Worm (Caenorhabditis elegans) whole organism, L1 larva: ENCODE data around the gene C08G5.6.
A peak's percentile ranks its signal among the peaks of the same experiment; 100 is the strongest.

Source experiments
- C04F5.9 ChIP-seq: sonication (generic microtip); optimal IDR thresholded peaks from 2 replicates; lab custom pipeline; 2016; ENCODE audit warnings: missing genetic modification characterization, missing compliant biosample characterization
- C34B4.2 ChIP-seq: sonication (generic microtip); optimal IDR thresholded peaks from 2 replicates; lab custom pipeline; 2017; ENCODE audit warnings: mild to moderate bottlenecking, missing genetic modification characterization, missing compliant biosample characterization
- aha-1 ChIP-seq: fragments of 150-350 bp; optimal IDR thresholded peaks from 2 replicates; lab custom pipeline; 2014; ENCODE audit warnings: missing biosample characterization, missing genetic modification characterization
- alr-1 ChIP-seq: fragments of 200-800 bp; sonication (Bioruptor generic); optimal IDR thresholded peaks from 2 replicates; lab custom pipeline; 2018; ENCODE audit warnings: borderline replicate concordance, mild to moderate bottlenecking, missing genetic modification characterization, missing compliant biosample characterization
- ama-1 ChIP-seq: fragments of 150-350 bp; optimal IDR thresholded peaks from 2 replicates; lab custom pipeline; 2014
- blmp-1 ChIP-seq: fragments of 150-350 bp; optimal IDR thresholded peaks from 2 replicates; lab custom pipeline; 2014; ENCODE audit warnings: missing biosample characterization, missing genetic modification characterization
- ceh-8 ChIP-seq: fragments of 200-800 bp; sonication (Bioruptor generic); optimal IDR thresholded peaks from 2 replicates; lab custom pipeline; 2018; ENCODE audit warnings: mild to moderate bottlenecking, missing genetic modification characterization, moderate library complexity, missing compliant biosample characterization
- ceh-88 ChIP-seq: fragments of 200-800 bp; sonication (Bioruptor generic); IDR thresholded peaks from 2 replicates; pipeline ENCODE4 v1.3.6; 2022; ENCODE audit warnings: missing genetic modification characterization, missing compliant biosample characterization
- ces-1 ChIP-seq: fragments of 150-350 bp; optimal IDR thresholded peaks from 2 replicates; lab custom pipeline; 2014; ENCODE audit warnings: missing biosample characterization, missing genetic modification reagents, missing genetic modification characterization
- efl-1 ChIP-seq, 4 experiments: fragments of 150-350 bp; optimal IDR thresholded peaks in 3 of 4; peaks in 1 of 4; 1 replicate in 1 of 4; 2 replicates in 3 of 4; lab custom pipeline; 2014; ENCODE audit warnings: missing biosample characterization in 2 of 4, missing genetic modification characterization in 2 of 4, missing genetic modification reagents in 2 of 4
- efl-3 ChIP-seq: fragments of 200-800 bp; sonication (Bioruptor generic); optimal IDR thresholded peaks from 2 replicates; lab custom pipeline; 2018; ENCODE audit warnings: mild to moderate bottlenecking, missing genetic modification characterization, missing compliant biosample characterization
- egl-13 ChIP-seq: sonication (generic microtip); optimal IDR thresholded peaks from 2 replicates; lab custom pipeline; 2016; ENCODE audit warnings: missing genotype, missing genetic modification reagents, missing genetic modification characterization, missing compliant biosample characterization
- ets-5 ChIP-seq: fragments of 200-800 bp; sonication (Bioruptor generic); IDR thresholded peaks from 2 replicates; pipeline ENCODE4 v1.3.6; 2022; ENCODE audit warnings: missing genetic modification characterization, missing compliant biosample characterization
- fkh-4 ChIP-seq: sonication (generic microtip); optimal IDR thresholded peaks from 2 replicates; lab custom pipeline; 2016; ENCODE audit warnings: missing compliant biosample characterization, missing genetic modification characterization, borderline replicate concordance
- hlh-17 ChIP-seq: fragments of 200-800 bp; sonication (Bioruptor generic); optimal IDR thresholded peaks from 2 replicates; lab custom pipeline; 2018; ENCODE audit warnings: missing genetic modification characterization, mild to moderate bottlenecking, missing compliant biosample characterization, moderate library complexity, borderline replicate concordance
- hpl-2 ChIP-seq: fragments of 150-350 bp; optimal IDR thresholded peaks from 2 replicates; lab custom pipeline; 2014; ENCODE audit warnings: missing biosample characterization, missing genetic modification reagents, missing genetic modification characterization
- irx-1 ChIP-seq: sonication (generic microtip); optimal IDR thresholded peaks from 2 replicates; lab custom pipeline; 2016; ENCODE audit warnings: missing genetic modification characterization, missing compliant biosample characterization
- isw-1 ChIP-seq: fragments of 200-800 bp; sonication (Bioruptor generic); IDR thresholded peaks from 2 replicates; pipeline ENCODE4 v1.3.6; 2022; ENCODE audit warnings: missing genetic modification characterization, missing compliant biosample characterization
- jun-1 ChIP-seq: fragments of 150-350 bp; optimal IDR thresholded peaks from 2 replicates; lab custom pipeline; 2014; ENCODE audit warnings: missing biosample characterization, missing genetic modification reagents, missing genetic modification characterization
- lin-13 ChIP-seq: fragments of 150-350 bp; optimal IDR thresholded peaks from 2 replicates; lab custom pipeline; 2014; ENCODE audit warnings: missing biosample characterization, missing genetic modification reagents, missing genetic modification characterization
- lin-35 ChIP-seq, 2 experiments: fragments of 150-350 bp; optimal IDR thresholded peaks; 2 replicates each; lab custom pipeline; 2014; ENCODE audit warnings: missing biosample characterization in 2 of 2, missing genetic modification characterization in 2 of 2, missing genetic modification reagents in 2 of 2
- lir-3 ChIP-seq: sonication (generic microtip); optimal IDR thresholded peaks from 2 replicates; lab custom pipeline; 2016; ENCODE audit warnings: mild to moderate bottlenecking, missing genetic modification characterization, moderate library complexity, missing compliant biosample characterization; ENCODE audit not compliant: poor library complexity
- lsy-2 ChIP-seq, 2 experiments: fragments of 150-350 bp; optimal IDR thresholded peaks; 2 replicates each; lab custom pipeline; 2014; ENCODE audit warnings: missing biosample characterization in 2 of 2, missing genetic modification characterization in 2 of 2
- mdl-1 ChIP-seq, 2 experiments: fragments of 150-350 bp; optimal IDR thresholded peaks; 2 replicates each; lab custom pipeline; 2014 to 2017; ENCODE audit warnings: missing biosample characterization in 2 of 2, missing genetic modification characterization in 2 of 2, inconsistent platforms in 1 of 2
- nhr-12 ChIP-seq: sonication (generic microtip); optimal IDR thresholded peaks from 2 replicates; lab custom pipeline; 2017; ENCODE audit warnings: missing biosample characterization, missing genetic modification characterization
- nhr-28 ChIP-seq: fragments of 150-350 bp; optimal IDR thresholded peaks from 2 replicates; lab custom pipeline; 2014; ENCODE audit warnings: missing biosample characterization, missing genetic modification characterization
- nhr-47 ChIP-seq: sonication (generic microtip); optimal IDR thresholded peaks from 2 replicates; lab custom pipeline; 2016; ENCODE audit warnings: mild to moderate bottlenecking, missing genetic modification characterization, moderate library complexity, missing compliant biosample characterization
- nhr-76 ChIP-seq: sonication (generic microtip); optimal IDR thresholded peaks from 2 replicates; lab custom pipeline; 2017; ENCODE audit warnings: missing biosample characterization, missing genetic modification characterization
- nhr-85 ChIP-seq: sonication (generic microtip); peaks from one replicate; lab custom pipeline; 2016; ENCODE audit warnings: missing genetic modification characterization, inconsistent platforms, missing compliant biosample characterization
- pag-3 ChIP-seq: sonication (generic microtip); optimal IDR thresholded peaks from 2 replicates; lab custom pipeline; 2017; ENCODE audit warnings: missing genetic modification characterization, mild to moderate bottlenecking, missing compliant biosample characterization, antibody characterized with exemption, borderline replicate concordance; ENCODE audit not compliant: insufficient read depth
- pax-3 ChIP-seq: fragments of 200-800 bp; sonication (Bioruptor generic); optimal IDR thresholded peaks from 2 replicates; lab custom pipeline; 2018; ENCODE audit warnings: mild to moderate bottlenecking, missing genetic modification characterization, moderate library complexity, missing compliant biosample characterization
- pqm-1 ChIP-seq: sonication (generic microtip); optimal IDR thresholded peaks from 3 replicates; lab custom pipeline; 2017; ENCODE audit warnings: missing biosample characterization, missing genetic modification characterization
- skn-1 ChIP-seq: fragments of 150-350 bp; optimal IDR thresholded peaks from 2 replicates; lab custom pipeline; 2014; ENCODE audit warnings: missing biosample characterization, missing genetic modification characterization
- snpc-4 ChIP-seq: fragments of 150-350 bp; optimal IDR thresholded peaks from 2 replicates; lab custom pipeline; 2014; ENCODE audit warnings: missing biosample characterization, missing genetic modification characterization
- snu-23 ChIP-seq: sonication (generic microtip); optimal IDR thresholded peaks from 2 replicates; lab custom pipeline; 2016; ENCODE audit warnings: missing genetic modification characterization, missing compliant biosample characterization
- tbx-2 ChIP-seq: sonication (generic microtip); optimal IDR thresholded peaks from 2 replicates; lab custom pipeline; 2016; ENCODE audit warnings: missing genetic modification characterization, missing compliant biosample characterization
- unc-130 ChIP-seq: fragments of 150-350 bp; optimal IDR thresholded peaks from 2 replicates; lab custom pipeline; 2017; ENCODE audit warnings: missing biosample characterization, missing genetic modification characterization, inconsistent platforms
- unc-86 ChIP-seq: sonication (generic microtip); optimal IDR thresholded peaks from 2 replicates; lab custom pipeline; 2016; ENCODE audit warnings: missing genetic modification characterization, missing compliant biosample characterization
- ztf-11 ChIP-seq, 2 experiments: sonication (generic microtip); optimal IDR thresholded peaks; 2 replicates each; lab custom pipeline; 2016 to 2017; ENCODE audit warnings: missing genetic modification characterization in 2 of 2, missing biosample characterization in 1 of 2, missing compliant biosample characterization in 1 of 2

C08G5.6 gene

DNA sequence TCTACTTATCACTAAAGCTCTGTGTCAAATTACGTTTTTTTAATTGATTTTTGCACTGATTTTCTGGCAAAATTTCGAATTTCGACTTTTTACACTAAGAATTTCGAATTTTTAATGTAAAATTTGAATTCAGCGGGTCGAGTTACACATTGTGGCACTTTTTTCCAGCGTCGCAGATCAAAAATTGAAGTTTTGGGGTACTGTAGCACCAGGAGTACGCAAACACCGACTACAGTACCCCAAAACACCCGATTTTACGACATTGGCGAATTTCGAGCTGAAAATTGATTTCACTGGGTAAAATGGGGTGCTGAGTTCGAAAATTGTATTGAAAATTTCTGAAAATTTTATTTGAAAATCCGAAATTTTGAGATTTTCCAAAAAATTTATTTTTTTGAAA, 38.0 kb upstream of the C08G5.6 start:
- TF ChIP-seq hlh-17 (GFP tag; lab: Kevin White, UChicago) (no peak), efl-1 (optimal IDR thresholded peaks at IDR 0.05; lab: Kevin White, UChicago) (no peak), efl-1 (GFP tag; optimal IDR thresholded peaks at IDR 0.05 in 1 of 2; lab: Kevin White, UChicago) (peak in 1 of 2 experiments; percentile 54), lin-13 (GFP tag; lab: Kevin White, UChicago) (peak; percentile 8), nhr-85 (tag; lab: Kevin White, UChicago) (peak; percentile 33), lsy-2 (tag; optimal IDR thresholded peaks at IDR 0.05; lab: Kevin White, UChicago) (peak; percentile 56 to 66)

DNA sequence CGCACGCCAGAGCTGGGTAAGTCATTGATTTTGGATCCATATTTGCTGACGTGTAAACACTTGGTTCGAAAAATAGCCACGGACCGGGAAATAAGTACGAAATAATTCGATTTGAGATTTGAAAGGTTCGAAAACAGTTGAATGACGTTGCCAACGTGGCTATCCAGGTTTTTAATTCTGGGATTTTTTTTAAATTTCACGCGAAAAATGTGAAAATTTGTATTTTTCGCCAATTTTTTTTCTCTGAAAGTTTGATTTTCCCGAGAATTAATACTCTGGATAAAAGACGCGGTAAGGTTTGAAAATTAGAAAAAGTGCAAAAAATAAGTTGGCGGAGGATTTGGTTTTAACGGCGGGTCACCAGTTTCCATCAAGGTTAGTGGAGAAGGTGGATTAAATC, 29.5 kb upstream of the C08G5.6 start, which contains the start of gene fbxc-48:
fbxc-48 (minus strand) TSS at position 101 of the 400 bp plus-strand sequence.
- no peak for TF ChIP-seq ceh-88 (GFP tag; lab: Robert Waterston, UW)
- TF ChIP-seq tbx-2 (tag; lab: Kevin White, UChicago): no peak
- TF ChIP-seq egl-13: no peak
- no peak for TF ChIP-seq nhr-76 (tag; lab: Kevin White, UChicago)
- TF ChIP-seq aha-1 (tag; lab: Kevin White, UChicago): no peak
- TF ChIP-seq nhr-12 (tag; lab: Kevin White, UChicago): no peak

DNA sequence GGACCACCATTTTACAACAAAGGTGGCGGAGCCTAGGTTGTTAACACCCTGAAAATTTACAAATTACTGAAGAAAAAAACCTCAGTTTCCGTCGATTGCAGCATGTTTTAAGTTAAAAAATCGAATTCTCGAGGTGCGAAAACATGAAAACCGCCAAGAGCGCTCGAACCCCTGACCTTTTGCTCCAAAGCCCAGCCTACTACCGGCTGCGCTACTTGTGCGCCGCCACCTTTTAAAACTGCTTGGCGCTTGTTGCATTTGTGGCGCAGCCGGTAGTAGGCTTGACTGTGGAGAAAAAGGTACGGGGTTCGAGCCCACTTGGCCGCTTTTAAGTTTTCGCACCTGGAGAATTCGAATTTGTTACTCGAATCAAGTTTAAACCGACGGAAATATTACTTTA, 20.2 kb upstream of the C08G5.6 start, which contains the start of gene snt-6:
snt-6 (minus strand) TSS at position 58 of the 400 bp plus-strand sequence.
- TF ChIP-seq C04F5.9 (tag; lab: Kevin White, UChicago) (no peak), ces-1 (GFP tag; lab: Kevin White, UChicago) (no peak), lir-3 (tag; lab: Kevin White, UChicago) (no peak), pax-3 (tag; lab: Kevin White, UChicago) (no peak), ama-1 (lab: Kevin White, UChicago) (no peak), skn-1 (no peak), lin-35 (GFP tag; optimal IDR thresholded peaks at IDR 0.05; lab: Kevin White, UChicago) (no peak), ceh-88 (GFP tag; lab: Robert Waterston, UW) (no peak)

DNA sequence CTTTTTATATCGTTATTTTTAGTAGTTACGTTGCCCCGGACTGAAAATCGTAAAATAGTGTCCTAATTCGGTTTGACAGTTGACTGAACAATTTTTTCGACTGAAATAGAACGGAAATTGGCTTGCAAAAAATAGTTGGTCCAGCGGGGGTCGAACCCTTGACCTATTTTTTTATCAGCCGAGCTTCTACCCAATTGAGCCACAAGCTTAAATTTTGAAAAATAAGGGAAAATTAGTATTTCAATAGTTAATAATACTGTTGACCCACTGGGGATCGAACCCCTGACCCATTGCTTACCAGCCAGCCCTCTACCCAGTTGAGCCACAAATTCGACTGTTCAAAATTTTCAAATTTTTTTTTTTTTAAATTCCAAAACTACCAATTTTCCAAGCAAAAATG, 18.5 kb upstream of the C08G5.6 start:
- TF ChIP-seq ces-1 (GFP tag; lab: Kevin White, UChicago) (no peak), blmp-1 (tag; lab: Kevin White, UChicago) (no peak), efl-1 (optimal IDR thresholded peaks at IDR 0.05; lab: Kevin White, UChicago) (no peak), efl-1 (GFP tag; optimal IDR thresholded peaks at IDR 0.05 in 1 of 2; lab: Kevin White, UChicago) (peak in 1 of 2 experiments; percentile 66), efl-3 (GFP tag; lab: Kevin White, UChicago) (no peak), unc-130 (tag; lab: Kevin White, UChicago) (no peak), snu-23 (GFP tag; lab: Kevin White, UChicago) (no peak), ceh-88 (GFP tag; lab: Robert Waterston, UW) (no peak), fkh-4 (tag; lab: Kevin White, UChicago) (no peak)

DNA sequence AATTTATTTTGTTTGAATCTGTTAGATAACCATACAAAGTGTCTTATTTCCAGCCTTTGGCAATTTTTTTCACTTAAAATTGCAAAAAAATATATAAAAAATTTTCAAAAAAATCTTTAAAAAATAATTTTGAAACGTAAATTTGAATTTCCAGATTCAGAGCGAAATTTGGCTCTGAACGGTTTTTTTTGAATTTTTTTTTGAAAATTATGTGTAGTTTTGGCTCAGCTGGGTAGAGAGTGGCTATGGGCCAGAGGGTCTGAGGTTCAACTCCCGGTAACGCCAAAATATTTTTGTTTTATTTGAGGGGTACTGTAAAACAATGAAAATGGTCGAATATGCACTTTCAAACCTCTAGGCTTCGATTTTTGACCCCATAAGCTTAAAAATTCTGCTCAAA, 16.9 kb upstream of the C08G5.6 start:
- TF ChIP-seq mdl-1 (tag; optimal IDR thresholded peaks at IDR 0.05; lab: Kevin White, UChicago) (no peak), lin-35 (GFP tag; optimal IDR thresholded peaks at IDR 0.05; lab: Kevin White, UChicago) (no peak), ceh-8 (no peak), ets-5 (GFP tag; lab: Robert Waterston, UW) (no peak), unc-86 (no peak), aha-1 (tag; lab: Kevin White, UChicago) (no peak), hpl-2 (GFP tag; lab: Kevin White, UChicago) (no peak), alr-1 (tag; lab: Kevin White, UChicago) (no peak), irx-1 (tag; lab: Kevin White, UChicago) (no peak), unc-130 (tag; lab: Kevin White, UChicago) (no peak), nhr-28 (no peak), isw-1 (GFP tag; lab: Robert Waterston, UW) (no peak), snpc-4 (tag; lab: Kevin White, UChicago) (no peak), tbx-2 (tag; lab: Kevin White, UChicago) (no peak), jun-1 (tag; lab: Kevin White, UChicago) (no peak), nhr-47 (no peak), pqm-1 (tag; lab: Kevin White, UChicago) (no peak), pag-3 (tag; lab: Kevin White, UChicago) (no peak), ztf-11 (tag; optimal IDR thresholded peaks at IDR 0.05; lab: Kevin White, UChicago) (no peak), C34B4.2 (tag; lab: Kevin White, UChicago) (no peak)
